Fruit fly (Drosophila melanogaster): ENCODE results near the gene eg.

eg gene

DNA sequence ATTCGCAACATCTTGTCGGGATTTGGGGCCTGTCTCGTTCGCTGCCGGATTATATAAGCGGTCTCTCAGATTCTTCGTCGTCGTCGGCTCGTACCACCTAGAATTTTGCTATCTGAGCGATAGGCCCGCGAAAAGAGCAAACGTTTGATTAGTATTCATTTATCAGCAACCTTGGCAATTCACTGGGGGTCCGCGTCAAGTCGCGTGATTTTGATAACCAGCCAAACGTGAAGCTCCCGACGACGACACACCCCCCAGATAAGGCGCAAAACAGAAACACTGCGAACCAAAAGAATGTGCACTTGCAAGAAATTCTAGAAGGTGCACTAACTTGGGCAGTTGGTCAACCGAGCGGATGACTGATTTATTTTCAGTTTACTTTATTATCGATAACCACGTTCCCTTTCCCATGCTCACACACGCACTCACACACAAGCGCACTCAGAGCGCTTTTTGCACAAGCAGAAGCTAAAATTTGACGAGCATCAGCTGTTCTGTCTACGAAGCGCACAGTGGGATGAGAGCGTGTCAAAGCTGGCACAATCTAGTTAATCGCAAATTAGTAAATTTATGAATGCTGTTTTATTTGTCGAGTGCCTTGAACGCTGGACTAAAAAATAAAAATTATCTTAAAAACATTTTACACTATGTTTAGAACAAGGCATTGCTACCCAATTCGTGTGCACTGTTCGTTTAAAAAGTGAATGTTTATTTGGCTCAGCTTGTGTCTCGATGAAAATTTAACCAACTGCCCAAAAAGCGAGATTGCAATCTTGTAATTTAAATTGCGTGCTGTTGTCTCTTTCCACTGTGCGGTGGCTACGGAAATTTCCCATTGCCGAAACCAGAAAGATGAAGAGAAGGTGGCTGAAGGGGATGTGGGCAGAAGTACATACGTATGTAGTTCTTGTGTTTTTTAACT is 31.5 kb downstream of the eg start (continued):
- TF ChIP-seq Spps (tag; optimal IDR thresholded peaks at IDR 0.05) (peak; percentile 87), CG34376 (GFP tag; optimal IDR thresholded peaks at IDR 0.05) (peak; percentile 90), CG11695 (GFP tag; IDR thresholded peaks at IDR 0.05) (peak; percentile 97), CG10366 (GFP tag; IDR thresholded peaks at IDR 0.05) (peak; percentile 88), gro (GFP tag; optimal IDR thresholded peaks at IDR 0.05) (peak; percentile 96), dysf (GFP tag; IDR thresholded peaks at IDR 0.05) (peak; percentile 95), CG11560 (tag; IDR thresholded peaks at IDR 0.05) (peak; percentile 86), CG7839 (tag; optimal IDR thresholded peaks at IDR 0.05) (peak; percentile 95), chn (GFP tag; optimal IDR thresholded peaks at IDR 0.05) (peak; percentile 93), HmgZ (tag; optimal IDR thresholded peaks at IDR 0.05) (peak; percentile 87), tna (GFP tag; IDR thresholded peaks at IDR 0.05; ENCODE audit: partially characterized antibody) (no peak; the same call in 1 of the 2 replicates), CG15479 (GFP tag; optimal IDR thresholded peaks at IDR 0.05) (no peak), CG7357 (GFP tag; IDR thresholded peaks at IDR 0.05) (peak; percentile 82; the same call in 2 of the 3 replicates), wdn (GFP tag; IDR thresholded peaks at IDR 0.05) (peak; percentile 83), CG18011 (GFP tag; optimal IDR thresholded peaks at IDR 0.05) (peak; percentile 81), fru (optimal IDR thresholded peaks at IDR 0.05) (no peak), Hey (tag; optimal IDR thresholded peaks at IDR 0.05) (peak; percentile 50), Nf-YB (GFP tag; optimal IDR thresholded peaks at IDR 0.05) (peak; percentile 77), CG14667 (GFP tag; IDR thresholded peaks at IDR 0.05) (peak; percentile 89), Oli (tag; optimal IDR thresholded peaks at IDR 0.05) (peak; percentile 96), pan (optimal IDR thresholded peaks at IDR 0.05) (no peak), pan (GFP tag; optimal IDR thresholded peaks at IDR 0.05 in 1 of 2, IDR thresholded peaks at IDR 0.05 in 1 of 2) (peak in 1 of 2 experiments; percentile 95), CG12299 (tag; optimal IDR thresholded peaks at IDR 0.05) (peak; percentile 90), eyg (GFP tag; optimal IDR thresholded peaks at IDR 0.05) (peak; percentile 95), CG13624 (GFP tag; optimal IDR thresholded peaks at IDR 0.05) (peak; percentile 94), CG2889 (GFP tag; IDR thresholded peaks at IDR 0.05) (peak; percentile 86), CG30020 (tag; optimal IDR thresholded peaks at IDR 0.05) (peak; percentile 73), CG17829 (tag; optimal IDR thresholded peaks at IDR 0.05) (peak; percentile 92), bbx (GFP tag; IDR thresholded peaks at IDR 0.05; ENCODE audit: partially characterized antibody) (no peak), mld (GFP tag; IDR thresholded peaks at IDR 0.05; ENCODE audit: partially characterized antibody) (0 out of 3 replicates have a peak, but pooled peaks have one; percentile 30), D19A (tag; optimal IDR thresholded peaks at IDR 0.05) (peak; percentile 88), E2f1 (GFP tag; IDR thresholded peaks at IDR 0.05) (peak; percentile 91), CG1233 (GFP tag; optimal IDR thresholded peaks at IDR 0.05) (peak; percentile 93), Awh (GFP tag; IDR thresholded peaks at IDR 0.05) (peak; percentile 88), CG10274 (GFP tag; optimal IDR thresholded peaks at IDR 0.05) (peak; percentile 87), dati (GFP tag; IDR thresholded peaks at IDR 0.05) (peak; percentile 61; the same call in 1 of the 2 replicates), knrl (GFP tag; IDR thresholded peaks at IDR 0.05; ENCODE audit: partially characterized antibody) (peak; percentile 49; the same call in 1 of the 3 replicates), CG4282 (GFP tag; optimal IDR thresholded peaks at IDR 0.05) (peak; percentile 74), CG17361 (GFP tag; IDR thresholded peaks at IDR 0.05) (peak; percentile 97), Usf (GFP tag; optimal IDR thresholded peaks at IDR 0.05) (peak; percentile 84), Deaf1 (tag; optimal IDR thresholded peaks at IDR 0.05) (peak; percentile 70), HLH4C (GFP tag; IDR thresholded peaks at IDR 0.05; ENCODE audit: partially characterized antibody) (peak; percentile 58), toy (GFP tag; IDR thresholded peaks at IDR 0.05) (peak; percentile 78), CG4404 (GFP tag; IDR thresholded peaks at IDR 0.05) (peak; percentile 80), CG1529 (GFP tag; optimal IDR thresholded peaks at IDR 0.05) (peak; percentile 90), CG31365 (tag; optimal IDR thresholded peaks at IDR 0.05) (peak; percentile 47), CG11723 (GFP tag; optimal IDR thresholded peaks at IDR 0.05) (peak; percentile 90), zen2 (GFP tag; IDR thresholded peaks at IDR 0.05; ENCODE audit: partially characterized antibody) (no peak)

Data from whole organism, embryonic.